Worm (Caenorhabditis elegans) whole organism, L4 larva: ENCODE measurements around the gene eif-2A.

Experiments
- R02D3.7 ChIP-seq: fragments of 150-350 bp; sonication (generic microtip); optimal IDR thresholded peaks from 3 replicates; lab custom pipeline; 2014; ENCODE audit warnings: missing biosample characterization, missing genetic modification characterization
- T20F7.1 ChIP-seq: fragments of 200-800 bp; sonication (Bioruptor generic); optimal IDR thresholded peaks from 2 replicates; lab custom pipeline; 2018; ENCODE audit warnings: mild to moderate bottlenecking, missing genetic modification characterization, missing compliant biosample characterization
- T26A8.4 ChIP-seq: fragments of 200-800 bp; sonication (Bioruptor generic); IDR thresholded peaks from 2 replicates; pipeline ENCODE4 v1.3.6; 2022; ENCODE audit warnings: missing genetic modification characterization, missing compliant biosample characterization
- Y48G9A.11 ChIP-seq: fragments of 200-800 bp; sonication (Bioruptor generic); IDR thresholded peaks from 2 replicates; pipeline ENCODE4 v1.3.6; 2022; ENCODE audit warnings: missing genetic modification reagents, missing genetic modification characterization, missing compliant biosample characterization
- ZK546.5 ChIP-seq, 2 experiments: sonication (generic microtip); optimal IDR thresholded peaks; 2 replicates each; lab custom pipeline; 2017; ENCODE audit warnings: missing biosample characterization in 2 of 2, missing genetic modification characterization in 2 of 2
- ama-1 ChIP-seq: fragments of 150-350 bp; optimal IDR thresholded peaks from 2 replicates; lab custom pipeline; 2014; ENCODE audit warnings: inconsistent platforms, mixed read lengths
- arid-1 ChIP-seq: fragments of 200-800 bp; sonication (Bioruptor generic); conservative IDR thresholded peaks from 2 replicates; pipeline ENCODE4 v1.3.6; 2022; ENCODE audit warnings: missing genetic modification reagents, missing genetic modification characterization, missing compliant biosample characterization
- ceh-32 ChIP-seq: sonication (generic microtip); optimal IDR thresholded peaks from 2 replicates; lab custom pipeline; 2016; ENCODE audit warnings: mild to moderate bottlenecking, missing genetic modification characterization, missing compliant biosample characterization; ENCODE audit not compliant: poor library complexity
- ceh-44 ChIP-seq: fragments of 200-800 bp; sonication (Bioruptor generic); IDR thresholded peaks from 2 replicates; pipeline ENCODE4 v1.3.6; 2022; ENCODE audit warnings: missing genetic modification reagents, missing genetic modification characterization, missing compliant biosample characterization
- ceh-62 ChIP-seq: sonication (generic microtip); optimal IDR thresholded peaks from 2 replicates; lab custom pipeline; 2017; ENCODE audit warnings: missing biosample characterization, missing genetic modification characterization
- ces-1 ChIP-seq: fragments of 150-350 bp; sonication (generic microtip); optimal IDR thresholded peaks from 4 replicates; lab custom pipeline; 2014; ENCODE audit warnings: missing biosample characterization, missing genetic modification reagents, missing genetic modification characterization
- ctbp-1 ChIP-seq: fragments of 200-800 bp; sonication (Bioruptor generic); IDR thresholded peaks from 2 replicates; pipeline ENCODE4 v1.3.6; 2022; ENCODE audit warnings: missing genetic modification reagents, missing genetic modification characterization, missing compliant biosample characterization
- dmd-6 ChIP-seq: fragments of 200-800 bp; sonication (Bioruptor generic); IDR thresholded peaks from 2 replicates; pipeline ENCODE4 v1.3.6; 2022; ENCODE audit warnings: missing genetic modification reagents, missing genetic modification characterization, missing compliant biosample characterization
- dve-1 ChIP-seq: sonication (generic microtip); optimal IDR thresholded peaks from 2 replicates; lab custom pipeline; 2017; ENCODE audit warnings: antibody characterized with exemption, mild to moderate bottlenecking, missing genetic modification characterization, missing compliant biosample characterization; ENCODE audit not compliant: insufficient read depth
- fkh-10 ChIP-seq: fragments of 150-350 bp; optimal IDR thresholded peaks from 2 replicates; lab custom pipeline; 2014; ENCODE audit warnings: missing biosample characterization, missing genetic modification reagents, missing genetic modification characterization
- hif-1 ChIP-seq, 2 experiments: sonication (generic microtip); optimal IDR thresholded peaks; 2 replicates each; lab custom pipeline; 2016 to 2017; ENCODE audit warnings: missing compliant biosample characterization in 2 of 2, missing genetic modification characterization in 2 of 2, missing genetic modification reagents in 2 of 2, missing genotype in 2 of 2, mild to moderate bottlenecking in 1 of 2
- hlh-30 ChIP-seq: sonication (generic microtip); optimal IDR thresholded peaks from 2 replicates; lab custom pipeline; 2017; ENCODE audit warnings: antibody characterized with exemption, mild to moderate bottlenecking, missing genetic modification characterization, missing compliant biosample characterization; ENCODE audit not compliant: insufficient read depth
- hmg-1.1 ChIP-seq: fragments of 200-800 bp; sonication (Bioruptor generic); IDR thresholded peaks from 2 replicates; pipeline ENCODE4 v1.3.6; 2022; ENCODE audit warnings: missing genetic modification reagents, missing genetic modification characterization, missing compliant biosample characterization
- lim-7 ChIP-seq: fragments of 200-800 bp; sonication (Bioruptor generic); IDR thresholded peaks from 2 replicates; pipeline ENCODE4 v1.3.6; 2022; ENCODE audit warnings: missing genetic modification characterization, missing compliant biosample characterization
- lin-1 ChIP-seq: fragments of 200-800 bp; sonication (Bioruptor generic); IDR thresholded peaks from 2 replicates; pipeline ENCODE4 v1.3.6; 2022; ENCODE audit warnings: missing genetic modification reagents, missing genetic modification characterization, missing compliant biosample characterization
- lin-13 ChIP-seq: fragments of 150-350 bp; optimal IDR thresholded peaks from 2 replicates; lab custom pipeline; 2014; ENCODE audit warnings: missing biosample characterization, missing genetic modification reagents, missing genetic modification characterization
- lin-39 ChIP-seq: fragments of 150-350 bp; optimal IDR thresholded peaks from 2 replicates; lab custom pipeline; 2014; ENCODE audit warnings: missing biosample characterization, missing genetic modification reagents, missing genetic modification characterization
- lir-3 ChIP-seq: sonication (generic microtip); optimal IDR thresholded peaks from 2 replicates; lab custom pipeline; 2016; ENCODE audit warnings: mild to moderate bottlenecking, missing genetic modification characterization, missing compliant biosample characterization
- mdl-1 ChIP-seq, 2 experiments: fragments of 150-350 bp in 1 of 2; sonication (generic microtip) in 1 of 2; optimal IDR thresholded peaks; 2 replicates each; lab custom pipeline; 2014 to 2017; ENCODE audit warnings: missing biosample characterization in 2 of 2, missing genetic modification characterization in 2 of 2
- mep-1 ChIP-seq: fragments of 150-350 bp; sonication (generic microtip); optimal IDR thresholded peaks from 3 replicates; lab custom pipeline; 2014; ENCODE audit warnings: missing biosample characterization, missing genetic modification characterization
- mxl-2 ChIP-seq: fragments of 200-800 bp; sonication (Bioruptor generic); conservative IDR thresholded peaks from 2 replicates; pipeline ENCODE4 v1.3.6; 2022; ENCODE audit warnings: missing genetic modification reagents, missing genetic modification characterization, missing compliant biosample characterization
- mxl-3 ChIP-seq: fragments of 200-800 bp; sonication (Bioruptor generic); optimal IDR thresholded peaks from 2 replicates; lab custom pipeline; 2018; ENCODE audit warnings: mild to moderate bottlenecking, missing genetic modification characterization, missing compliant biosample characterization
- nhr-10 ChIP-seq: fragments of 150-350 bp; optimal IDR thresholded peaks from 2 replicates; lab custom pipeline; 2014; ENCODE audit warnings: missing biosample characterization, missing genetic modification characterization
- nhr-102 ChIP-seq: sonication (generic microtip); optimal IDR thresholded peaks from 2 replicates; lab custom pipeline; 2016; ENCODE audit warnings: mild to moderate bottlenecking, missing genetic modification characterization, moderate library complexity, missing compliant biosample characterization
- nhr-11 ChIP-seq: fragments of 150-350 bp; optimal IDR thresholded peaks from 2 replicates; lab custom pipeline; 2014; ENCODE audit warnings: missing biosample characterization, missing genetic modification characterization
- nhr-111 ChIP-seq: fragments of 200-800 bp; sonication (Bioruptor generic); optimal IDR thresholded peaks from 2 replicates; lab custom pipeline; 2018; ENCODE audit warnings: mild to moderate bottlenecking, missing genetic modification characterization, missing compliant biosample characterization
- nhr-237 ChIP-seq: sonication (generic microtip); optimal IDR thresholded peaks from 2 replicates; lab custom pipeline; 2017; ENCODE audit warnings: missing biosample characterization, missing genetic modification characterization
- nhr-41 ChIP-seq: fragments of 200-800 bp; sonication (Bioruptor generic); IDR thresholded peaks from 2 replicates; pipeline ENCODE4 v1.3.6; 2022; ENCODE audit warnings: missing genetic modification reagents, missing genetic modification characterization, missing compliant biosample characterization
- nhr-42 ChIP-seq: fragments of 200-800 bp; sonication (Bioruptor generic); IDR thresholded peaks from 2 replicates; pipeline ENCODE4 v1.3.6; 2022; ENCODE audit warnings: missing genetic modification characterization, missing compliant biosample characterization
- nhr-77 ChIP-seq: fragments of 150-350 bp; optimal IDR thresholded peaks from 2 replicates; lab custom pipeline; 2014; ENCODE audit warnings: missing biosample characterization, missing genetic modification characterization
- pha-4 ChIP-seq, 2 experiments: fragments of 150-350 bp in 1 of 2; fragments of 200-800 bp in 1 of 2; sonication (Bioruptor generic) in 1 of 2; IDR thresholded peaks in 1 of 2; optimal IDR thresholded peaks in 1 of 2; 2 replicates each; pipeline versions ENCODE4 v1.3.6 to Lab custom; 2014 to 2022; ENCODE audit warnings: missing genetic modification characterization in 2 of 2, missing genetic modification reagents in 2 of 2, missing biosample characterization in 1 of 2, missing compliant biosample characterization in 1 of 2
- saeg-2 ChIP-seq: fragments of 200-800 bp; sonication (Bioruptor generic); IDR thresholded peaks from 2 replicates; pipeline ENCODE4 v1.3.6; 2022; ENCODE audit warnings: missing genetic modification reagents, missing genetic modification characterization, missing compliant biosample characterization
- set-16 ChIP-seq: fragments of 200-800 bp; sonication (Bioruptor generic); IDR thresholded peaks from 2 replicates; pipeline ENCODE4 v1.3.6; 2022; ENCODE audit warnings: missing genetic modification reagents, missing genetic modification characterization, missing compliant biosample characterization
- spr-1 ChIP-seq: sonication (generic microtip); optimal IDR thresholded peaks from 2 replicates; lab custom pipeline; 2016; ENCODE audit warnings: mild to moderate bottlenecking, missing genetic modification characterization, missing compliant biosample characterization
- spr-3 ChIP-seq: fragments of 200-800 bp; sonication (Bioruptor generic); optimal IDR thresholded peaks from 2 replicates; lab custom pipeline; 2018; ENCODE audit warnings: mild to moderate bottlenecking, missing genetic modification characterization, missing compliant biosample characterization
- tag-97 ChIP-seq: fragments of 200-800 bp; sonication (Bioruptor generic); IDR thresholded peaks from 2 replicates; pipeline ENCODE4 v1.3.6; 2022; ENCODE audit warnings: missing genetic modification characterization, missing compliant biosample characterization
- unc-39 ChIP-seq: sonication (generic microtip); optimal IDR thresholded peaks from 2 replicates; lab custom pipeline; 2017; ENCODE audit warnings: missing biosample characterization, missing genetic modification characterization
- unc-62 ChIP-seq, 3 experiments: fragments of 150-350 bp in 1 of 3; sonication (generic microtip); optimal IDR thresholded peaks in 2 of 3; peaks in 1 of 3; 1 replicate in 1 of 3; 2 replicates in 2 of 3; lab custom pipeline; 2014 to 2017; ENCODE audit warnings: missing biosample characterization in 3 of 3, missing genetic modification characterization in 3 of 3, missing genetic modification reagents in 3 of 3, missing genotype in 1 of 3
- vab-7 ChIP-seq: fragments of 200-800 bp; sonication (Bioruptor generic); IDR thresholded peaks from 2 replicates; pipeline ENCODE4 v1.3.6; 2022; ENCODE audit warnings: missing genetic modification reagents, missing genetic modification characterization, missing compliant biosample characterization
- zag-1 ChIP-seq: fragments of 150-350 bp; optimal IDR thresholded peaks from 2 replicates; lab custom pipeline; 2014; ENCODE audit warnings: missing biosample characterization, missing genetic modification characterization
- ztf-11 ChIP-seq: fragments of 150-350 bp; optimal IDR thresholded peaks from 2 replicates; lab custom pipeline; 2014; ENCODE audit warnings: missing biosample characterization, missing genetic modification characterization

Gene eif-2A

DNA sequence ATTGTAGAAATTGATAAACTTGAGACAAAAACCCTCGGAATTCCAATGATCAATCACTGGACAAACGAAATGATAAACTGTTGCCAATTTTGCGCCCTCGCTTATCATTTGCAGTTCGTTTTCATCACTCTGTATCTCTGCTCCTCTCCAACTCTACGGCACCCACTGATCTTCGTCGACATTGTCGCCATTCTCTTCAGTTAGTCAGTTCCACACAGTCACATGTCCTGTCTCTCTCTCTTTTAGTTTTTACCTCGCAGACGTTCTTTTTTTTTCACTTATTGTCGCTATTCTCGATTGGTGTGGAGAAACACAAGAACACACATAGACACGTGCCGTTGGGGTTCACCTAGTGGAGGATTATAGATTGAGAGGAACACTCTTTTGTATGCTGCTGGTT lies 27.6 kb upstream of the eif-2A start (continued):
- TF ChIP-seq pha-4 (GFP tag; IDR thresholded peaks at IDR 0.05; lab: Robert Waterston, UW) (0 out of 2 replicates have a peak, but pooled peaks have one; percentile 34), pha-4 (tag; optimal IDR thresholded peaks at IDR 0.05; lab: Kevin White, UChicago) (peak; percentile 73), lir-3 (tag; lab: Kevin White, UChicago) (no peak), ZK546.5 (tag; optimal IDR thresholded peaks at IDR 0.05; lab: Kevin White, UChicago) (no peak), ces-1 (GFP tag; lab: Kevin White, UChicago) (no peak), nhr-77 (tag; lab: Kevin White, UChicago) (peak; percentile 63), T26A8.4 (peak; percentile 51; the same call in 1 of the 2 replicates), set-16 (no peak), dve-1 (tag; lab: Kevin White, UChicago) (peak; percentile 93), unc-39 (tag; lab: Kevin White, UChicago) (no peak), nhr-42 (GFP tag; lab: Robert Waterston, UW) (0 out of 2 replicates have a peak, but pooled peaks have one; percentile 26), hmg-1.1 (GFP tag; lab: Robert Waterston, UW) (peak; percentile 51), nhr-41 (no peak), lin-39 (tag; lab: Kevin White, UChicago) (no peak), ceh-44 (GFP tag; lab: Robert Waterston, UW) (no peak), zag-1 (no peak), ceh-62 (tag; lab: Kevin White, UChicago) (no peak), Y48G9A.11 (no peak), nhr-237 (tag; lab: Kevin White, UChicago) (no peak), arid-1 (GFP tag; lab: Robert Waterston, UW) (no peak), lin-1 (GFP tag; lab: Robert Waterston, UW) (0 out of 2 replicates have a peak, but pooled peaks have one; percentile 19), unc-62 (GFP tag; optimal IDR thresholded peaks at IDR 0.05 in 1 of 2; lab: Kevin White, UChicago) (peak in 1 of 2 experiments; percentile 96), unc-62 (tag; optimal IDR thresholded peaks at IDR 0.05; lab: Kevin White, UChicago) (no peak), tag-97 (GFP tag; lab: Robert Waterston, UW) (no peak), nhr-11 (tag; lab: Kevin White, UChicago) (peak; percentile 16), mxl-2 (GFP tag; lab: Robert Waterston, UW) (peak; percentile 71), fkh-10 (GFP tag; lab: Kevin White, UChicago) (no peak), dmd-6 (GFP tag; lab: Robert Waterston, UW) (peak; percentile 93), mdl-1 (tag; optimal IDR thresholded peaks at IDR 0.05; lab: Kevin White, UChicago) (peak; percentile 73 to 92), nhr-111 (GFP tag; lab: Kevin White, UChicago) (no peak), mxl-3 (GFP tag; lab: Kevin White, UChicago) (peak; percentile 93), ceh-32 (tag; lab: Kevin White, UChicago) (no peak), hif-1 (tag; optimal IDR thresholded peaks at IDR 0.05; lab: Kevin White, UChicago) (peak in 1 of 2 experiments; percentile 6), R02D3.7 (tag; lab: Kevin White, UChicago) (no peak), T20F7.1 (GFP tag; lab: Kevin White, UChicago) (peak; percentile 78), ztf-11 (tag; lab: Kevin White, UChicago) (no peak), ama-1 (peak; percentile 80), mep-1 (peak; percentile 79), hlh-30 (tag; lab: Kevin White, UChicago) (peak; percentile 97), nhr-10 (tag; lab: Kevin White, UChicago) (peak; percentile 45), nhr-102 (tag; lab: Kevin White, UChicago) (peak; percentile 41), spr-3 (GFP tag; lab: Kevin White, UChicago) (peak; percentile 5), spr-1 (tag; lab: Kevin White, UChicago) (peak; percentile 60), vab-7 (GFP tag; lab: Robert Waterston, UW) (no peak), lim-7 (no peak), ctbp-1 (GFP tag; lab: Robert Waterston, UW) (peak; percentile 44; the same call in 1 of the 2 replicates), lin-13 (GFP tag; lab: Kevin White, UChicago) (no peak), saeg-2 (GFP tag; lab: Robert Waterston, UW) (0 out of 2 replicates have a peak, but pooled peaks have one; percentile 71)
- TF ChIP-seq, all 104 proteins: peak for 43
